Fruit fly (Drosophila melanogaster) whole organism, embryonic: Measurements from ENCODE around the gene dmrt11E.
A peak's percentile ranks its signal among the peaks of the same experiment; 100 is the strongest.

Experiments
- Atf6 ChIP-seq: fragments of 200-800 bp; sonication (Bioruptor generic); IDR thresholded peaks from 2 replicates; pipeline ENCODE4 v1.3.6; 2022; ENCODE audit warnings: missing biosample characterization, missing genetic modification characterization
- B-H2 ChIP-seq: fragments of 200-800 bp; sonication (Bioruptor generic); optimal IDR thresholded peaks from 2 replicates; lab custom pipeline; 2018; ENCODE audit warnings: missing biosample characterization, mild to moderate bottlenecking, missing genetic modification characterization
- CG1024 ChIP-seq: fragments of 200-800 bp; sonication (Bioruptor generic); IDR thresholded peaks from 2 replicates; pipeline ENCODE4 v1.3.6; 2022; ENCODE audit warnings: missing biosample characterization, missing genetic modification characterization
- CG10543 ChIP-seq: fragments of 200-800 bp; sonication (Bioruptor generic); optimal IDR thresholded peaks from 3 replicates; lab custom pipeline; 2017; ENCODE audit warnings: missing biosample characterization, mild to moderate bottlenecking, missing genetic modification characterization, moderate library complexity
- CG11456 ChIP-seq: fragments of 200-800 bp; sonication (Bioruptor generic); IDR thresholded peaks from 3 replicates; pipeline ENCODE4 v1.3.6; 2022; ENCODE audit warnings: missing biosample characterization, missing genetic modification characterization
- CG11696 ChIP-seq: fragments of 200-800 bp; sonication (Bioruptor generic); IDR thresholded peaks from 2 replicates; pipeline ENCODE4 v1.3.6; 2022; ENCODE audit warnings: missing biosample characterization, missing genetic modification characterization
- CG11723 ChIP-seq: fragments of 200-800 bp; sonication (Bioruptor generic); optimal IDR thresholded peaks from 2 replicates; lab custom pipeline; 2017; ENCODE audit warnings: missing biosample characterization, mild to moderate bottlenecking, missing genetic modification characterization
- CG12219 ChIP-seq: fragments of 200-800 bp; sonication (Bioruptor generic); optimal IDR thresholded peaks from 3 replicates; lab custom pipeline; 2018; ENCODE audit warnings: missing biosample characterization, mild to moderate bottlenecking, missing genetic modification characterization
- CG12659 ChIP-seq: fragments of 200-800 bp; sonication (Bioruptor generic); optimal IDR thresholded peaks from 3 replicates; lab custom pipeline; 2017; ENCODE audit warnings: mild to moderate bottlenecking, missing biosample characterization, missing genetic modification reagents, missing genetic modification characterization
- CG12769 ChIP-seq: fragments of 200-800 bp; sonication (Bioruptor generic); optimal IDR thresholded peaks from 2 replicates; lab custom pipeline; 2019; ENCODE audit warnings: missing biosample characterization, mild to moderate bottlenecking, missing genetic modification characterization, moderate library complexity
- CG13624 ChIP-seq: fragments of 200-800 bp; sonication (Bioruptor generic); optimal IDR thresholded peaks from 2 replicates; lab custom pipeline; 2016; ENCODE audit warnings: missing biosample characterization, missing genetic modification characterization
- CG13894 ChIP-seq: fragments of 200-800 bp; sonication (Bioruptor generic); optimal IDR thresholded peaks from 3 replicates; lab custom pipeline; 2018; ENCODE audit warnings: missing biosample characterization, mild to moderate bottlenecking, missing genetic modification characterization, moderate library complexity
- CG14667 ChIP-seq: fragments of 200-800 bp; sonication (Bioruptor generic); IDR thresholded peaks from 2 replicates; pipeline ENCODE4 v1.3.6; 2022; ENCODE audit warnings: missing biosample characterization, missing genetic modification characterization
- CG14710 ChIP-seq: fragments of 200-800 bp; sonication (Bioruptor generic); optimal IDR thresholded peaks from 3 replicates; lab custom pipeline; 2019; ENCODE audit warnings: missing biosample characterization, mild to moderate bottlenecking, missing genetic modification characterization, moderate library complexity
- CG15696 ChIP-seq: fragments of 200-800 bp; sonication (Bioruptor generic); optimal IDR thresholded peaks from 2 replicates; lab custom pipeline; 2019; ENCODE audit warnings: missing biosample characterization, mild to moderate bottlenecking, missing genetic modification characterization, moderate library complexity
- CG17612 ChIP-seq: fragments of 200-800 bp; sonication (Bioruptor generic); IDR thresholded peaks from 2 replicates; pipeline ENCODE4 v1.3.6; 2022; ENCODE audit warnings: missing biosample characterization, missing genetic modification characterization
- CG1792 ChIP-seq: fragments of 200-800 bp; sonication (Bioruptor generic); optimal IDR thresholded peaks from 2 replicates; lab custom pipeline; 2016; ENCODE audit warnings: missing biosample characterization, missing genetic modification characterization
- CG42726 ChIP-seq: fragments of 200-800 bp; sonication (Bioruptor generic); IDR thresholded peaks from 2 replicates; pipeline ENCODE4 v1.3.6; 2022; ENCODE audit warnings: missing biosample characterization, missing genetic modification characterization; ENCODE audit not compliant: partially characterized antibody
- CG4424 ChIP-seq: fragments of 200-800 bp; sonication (Bioruptor generic); optimal IDR thresholded peaks from 3 replicates; lab custom pipeline; 2016; ENCODE audit warnings: missing biosample characterization, missing genetic modification characterization
- CG6254 ChIP-seq: fragments of 200-800 bp; sonication (Bioruptor generic); optimal IDR thresholded peaks from 3 replicates; lab custom pipeline; 2017; ENCODE audit warnings: mild to moderate bottlenecking, missing biosample characterization, missing genetic modification reagents, missing genetic modification characterization
- CG9817 ChIP-seq: fragments of 200-800 bp; sonication (Bioruptor generic); optimal IDR thresholded peaks from 2 replicates; lab custom pipeline; 2018; ENCODE audit warnings: missing biosample characterization, mild to moderate bottlenecking, missing genetic modification characterization, moderate library complexity
- Doc2 ChIP-seq: fragments of 200-800 bp; sonication (Bioruptor generic); IDR thresholded peaks from 2 replicates; pipeline ENCODE4 v1.3.6; 2022; ENCODE audit warnings: missing biosample characterization, missing genetic modification characterization
- Elba2 ChIP-seq: fragments of 200-800 bp; sonication (Bioruptor generic); optimal IDR thresholded peaks from 3 replicates; lab custom pipeline; 2016; ENCODE audit warnings: missing biosample characterization, missing genetic modification characterization
- Fer2 ChIP-seq: fragments of 200-800 bp; sonication (Bioruptor generic); optimal IDR thresholded peaks from 2 replicates; lab custom pipeline; 2018; ENCODE audit warnings: missing biosample characterization, mild to moderate bottlenecking, missing genetic modification characterization, moderate library complexity
- HLH54F ChIP-seq: fragments of 200-800 bp; sonication (Bioruptor generic); optimal IDR thresholded peaks from 3 replicates; lab custom pipeline; 2016; ENCODE audit warnings: missing biosample characterization, missing genetic modification characterization
- Hey ChIP-seq: fragments of 200-800 bp; sonication (Bioruptor generic); optimal IDR thresholded peaks from 3 replicates; lab custom pipeline; 2018; ENCODE audit warnings: missing biosample characterization, mild to moderate bottlenecking, missing genetic modification characterization
- NC2α ChIP-seq: fragments of 200-800 bp; sonication (Bioruptor generic); optimal IDR thresholded peaks from 2 replicates; lab custom pipeline; 2016; ENCODE audit warnings: missing biosample characterization, missing genetic modification characterization
- Oaz ChIP-seq: fragments of 200-800 bp; sonication (Bioruptor generic); IDR thresholded peaks from 2 replicates; pipeline ENCODE4 v1.3.6; 2022; ENCODE audit warnings: missing biosample characterization, missing genetic modification characterization
- Scr ChIP-seq: fragments of 200-800 bp; sonication (Bioruptor generic); IDR thresholded peaks from 2 replicates; pipeline ENCODE4 v1.3.6; 2022; ENCODE audit warnings: missing biosample characterization, missing genetic modification characterization; ENCODE audit not compliant: partially characterized antibody
- Stat92E ChIP-seq, 3 experiments: fragments of >200 bp in 2 of 3; fragments of 200-800 bp in 1 of 3; sonication (Bioruptor generic) in 1 of 3; optimal IDR thresholded peaks; 2 replicates each; lab custom pipeline; 2017 to 2019; ENCODE audit warnings: missing biosample characterization in 3 of 3, missing genetic modification characterization in 3 of 3, mild to moderate bottlenecking in 1 of 3, moderate library complexity in 1 of 3
- br ChIP-seq: fragments of >200 bp; optimal IDR thresholded peaks from 2 replicates; lab custom pipeline; 2017
- croc ChIP-seq: fragments of 200-800 bp; sonication (Bioruptor generic); conservative IDR thresholded peaks from 3 replicates; pipeline ENCODE4 v1.3.6; 2022; ENCODE audit warnings: missing biosample characterization, missing genetic modification characterization
- disco-r ChIP-seq: fragments of 200-800 bp; sonication (Bioruptor generic); optimal IDR thresholded peaks from 2 replicates; lab custom pipeline; 2016; ENCODE audit warnings: missing biosample characterization, missing genetic modification characterization
- emc ChIP-seq: fragments of 200-800 bp; sonication (Bioruptor generic); optimal IDR thresholded peaks from 2 replicates; lab custom pipeline; 2016; ENCODE audit warnings: missing biosample characterization, missing genetic modification characterization
- eyg ChIP-seq: fragments of 200-800 bp; sonication (Bioruptor generic); optimal IDR thresholded peaks from 3 replicates; lab custom pipeline; 2016; ENCODE audit warnings: missing biosample characterization, missing genetic modification characterization
- gfzf ChIP-seq: fragments of 200-800 bp; sonication (Bioruptor generic); optimal IDR thresholded peaks from 2 replicates; lab custom pipeline; 2016; ENCODE audit warnings: missing biosample characterization, mild to moderate bottlenecking, missing genetic modification characterization, moderate library complexity
- inv ChIP-seq: fragments of 200-800 bp; sonication (Bioruptor generic); IDR thresholded peaks from 2 replicates; pipeline ENCODE4 v1.3.6; 2022; ENCODE audit warnings: missing biosample characterization, missing genetic modification characterization; ENCODE audit not compliant: partially characterized antibody
- lilli ChIP-seq: fragments of 200-800 bp; sonication (Bioruptor generic); optimal IDR thresholded peaks from 3 replicates; lab custom pipeline; 2016; ENCODE audit warnings: missing biosample characterization, missing genetic modification characterization
- nerfin-1 ChIP-seq: fragments of 200-800 bp; sonication (Bioruptor generic); optimal IDR thresholded peaks from 3 replicates; lab custom pipeline; 2019; ENCODE audit warnings: missing biosample characterization, mild to moderate bottlenecking, missing genetic modification characterization, moderate library complexity
- odd ChIP-seq: fragments of 200-800 bp; sonication (Bioruptor generic); optimal IDR thresholded peaks from 2 replicates; lab custom pipeline; 2017; ENCODE audit warnings: missing biosample characterization, mild to moderate bottlenecking, missing genetic modification characterization
- otp ChIP-seq: fragments of 200-800 bp; sonication (Bioruptor generic); IDR thresholded peaks from 3 replicates; pipeline ENCODE4, ENCODE4 v1.3.6; 2022; ENCODE audit warnings: missing biosample characterization, missing genetic modification characterization
- p53 ChIP-seq: fragments of 200-800 bp; sonication (Bioruptor generic); optimal IDR thresholded peaks from 2 replicates; lab custom pipeline; 2016; ENCODE audit warnings: missing biosample characterization, missing genetic modification characterization
- pb ChIP-seq: fragments of 200-800 bp; sonication (Bioruptor generic); optimal IDR thresholded peaks from 3 replicates; lab custom pipeline; 2016; ENCODE audit warnings: missing biosample characterization, missing genetic modification characterization
- pho ChIP-seq: fragments of 200-800 bp; sonication (Bioruptor generic); optimal IDR thresholded peaks from 2 replicates; lab custom pipeline; 2016; ENCODE audit warnings: missing biosample characterization, missing genetic modification characterization
- prd ChIP-seq, 3 experiments: fragments of >200 bp in 2 of 3; fragments of 200-800 bp in 1 of 3; sonication (Bioruptor generic) in 1 of 3; optimal IDR thresholded peaks in 2 of 3; IDR thresholded peaks in 1 of 3; 2 replicates in 2 of 3; 3 replicates in 1 of 3; pipeline versions ENCODE4 v1.3.6 to Lab custom; 2017 to 2022; ENCODE audit warnings: missing biosample characterization in 1 of 3, missing genetic modification characterization in 1 of 3
- slbo ChIP-seq: fragments of 200-800 bp; sonication (Bioruptor generic); IDR thresholded peaks from 2 replicates; pipeline ENCODE4 v1.3.6; 2022; ENCODE audit warnings: missing biosample characterization, missing genetic modification characterization
- ssp ChIP-seq: fragments of 200-800 bp; sonication (Bioruptor generic); IDR thresholded peaks from 2 replicates; pipeline ENCODE4 v1.3.6; 2022; ENCODE audit warnings: missing biosample characterization, missing genetic modification characterization
- tio ChIP-seq: fragments of 200-800 bp; sonication (Bioruptor generic); optimal IDR thresholded peaks from 2 replicates; lab custom pipeline; 2017; ENCODE audit warnings: missing biosample characterization, missing genetic modification characterization, inconsistent platforms
- usp ChIP-seq: fragments of >200 bp; optimal IDR thresholded peaks from 2 replicates; lab custom pipeline; 2017; ENCODE audit warnings: missing biosample characterization, missing genetic modification characterization
- vvl ChIP-seq: fragments of 200-800 bp; sonication (Bioruptor generic); IDR thresholded peaks from 2 replicates; pipeline ENCODE4 v1.3.6; 2022; ENCODE audit warnings: missing biosample characterization, missing genetic modification characterization
- zfh1 ChIP-seq: fragments of 200-800 bp; sonication (Bioruptor generic); IDR thresholded peaks from 3 replicates; pipeline ENCODE4 v1.3.6; 2022; ENCODE audit warnings: missing biosample characterization, missing genetic modification characterization

The dmrt11E gene

DNA sequence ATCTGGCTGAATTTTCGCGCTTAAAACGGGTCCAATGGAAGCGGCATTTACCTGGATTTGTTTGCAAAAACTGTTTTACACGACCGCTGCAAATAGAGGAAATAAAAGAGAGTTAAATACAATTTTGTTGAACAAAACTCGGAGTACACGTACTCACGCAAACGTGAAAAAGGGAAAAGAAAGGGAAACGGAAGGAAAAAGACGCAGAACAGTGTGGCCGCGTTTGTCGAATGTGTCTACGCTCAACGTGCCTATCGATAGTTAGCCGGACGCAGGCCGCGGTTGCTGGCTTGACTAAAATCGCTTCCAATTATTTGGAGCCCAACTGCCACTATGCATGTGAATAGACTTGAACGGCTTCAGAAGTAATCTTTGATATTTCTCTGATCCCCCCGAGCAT is 30.5 kb upstream of the dmrt11E start, which contains the start of gene RpS15Aa (continued):
- TF ChIP-seq usp (GFP tag; lab: Kevin White, UChicago), result no peak
- peak; percentile 70 for TF ChIP-seq CG13624
- peak; percentile 60 for TF ChIP-seq CG17612 (GFP tag; lab: Robert Waterston, UW)
- TF ChIP-seq disco-r (GFP tag; lab: Kevin White, UChicago), result peak; percentile 60
- peak; percentile 45 for TF ChIP-seq CG1792 (GFP tag; lab: Kevin White, UChicago)
- peak; percentile 76 for TF ChIP-seq CG1024 (GFP tag; lab: Robert Waterston, UW)
- peak; percentile 81 for TF ChIP-seq CG9817 (tag; lab: Kevin White, UChicago)
- peak; percentile 77 for TF ChIP-seq CG12659
- peak; percentile 29 for TF ChIP-seq Scr (GFP tag; lab: Robert Waterston, UW)
- peak; percentile 54 for TF ChIP-seq CG12769
- peak; percentile 81 for TF ChIP-seq gfzf (GFP tag; lab: Kevin White, UChicago)
- peak; percentile 35 for TF ChIP-seq nerfin-1 (tag; lab: Kevin White, UChicago)
- TF ChIP-seq CG14667 (GFP tag; lab: Robert Waterston, UW), result peak; percentile 70
- peak; percentile 92 for TF ChIP-seq CG11456 (GFP tag; lab: Robert Waterston, UW)
- peak; percentile 77 for TF ChIP-seq CG42726 (GFP tag; lab: Robert Waterston, UW)
- TF ChIP-seq tio (GFP tag; lab: Kevin White, UChicago), result peak; percentile 42
- peak; percentile 63 for TF ChIP-seq Fer2 (tag; lab: Kevin White, UChicago)
- TF ChIP-seq inv, result peak; percentile 48; the same call in 1 of the 2 replicates
- peak; percentile 55 for TF ChIP-seq CG13894 (tag; lab: Kevin White, UChicago)
- TF ChIP-seq eyg (GFP tag; lab: Kevin White, UChicago), result peak; percentile 76
- TF ChIP-seq NC2α (GFP tag; lab: Kevin White, UChicago), result peak; percentile 45
- peak; percentile 89 for TF ChIP-seq CG10543 (GFP tag; lab: Kevin White, UChicago)
- TF ChIP-seq Hey (tag; lab: Kevin White, UChicago), result peak; percentile 69
- peak; percentile 71 for TF ChIP-seq odd (GFP tag; lab: Kevin White, UChicago)
- TF ChIP-seq CG4424, result peak; percentile 73
- TF ChIP-seq Stat92E (GFP tag; optimal IDR thresholded peaks at IDR 0.05; lab: Kevin White, UChicago), result no peak
- peak; percentile 69 for TF ChIP-seq Atf6
- peak; percentile 47 for TF ChIP-seq CG6254 (GFP tag; lab: Kevin White, UChicago)
- TF ChIP-seq Elba2 (GFP tag; lab: Kevin White, UChicago), result no peak
- peak; percentile 84 for TF ChIP-seq B-H2 (GFP tag; lab: Kevin White, UChicago)
- peak; percentile 70 for TF ChIP-seq ssp (GFP tag; lab: Robert Waterston, UW)
- TF ChIP-seq CG12219 (GFP tag; lab: Kevin White, UChicago), result peak; percentile 66
- TF ChIP-seq pho, result peak; percentile 78
- TF ChIP-seq vvl (GFP tag; lab: Robert Waterston, UW), result peak; percentile 91
- TF ChIP-seq Oaz, result peak; percentile 54
- no peak for TF ChIP-seq CG15696 (tag; lab: Kevin White, UChicago)
- peak; percentile 67 for TF ChIP-seq HLH54F
- no peak for TF ChIP-seq br (lab: Kevin White, UChicago)
- TF ChIP-seq CG11696 (GFP tag; lab: Robert Waterston, UW), result no peak
- TF ChIP-seq CG11723 (GFP tag; lab: Kevin White, UChicago), result peak; percentile 61
- TF ChIP-seq prd (optimal IDR thresholded peaks at IDR 0.05; lab: Kevin White, UChicago), result no peak
- peak; percentile 67 for TF ChIP-seq prd (GFP tag; IDR thresholded peaks at IDR 0.05; lab: Robert Waterston, UW)
- TF ChIP-seq zfh1 (GFP tag; lab: Robert Waterston, UW), result peak; percentile 88
- TF ChIP-seq Doc2, result no peak
- TF ChIP-seq emc (GFP tag; lab: Kevin White, UChicago), result peak; percentile 40
- TF ChIP-seq lilli (GFP tag; lab: Kevin White, UChicago), result peak; percentile 35
- TF ChIP-seq otp (GFP tag; lab: Robert Waterston, UW), result peak; percentile 86
- peak; percentile 88 for TF ChIP-seq p53 (GFP tag; lab: Kevin White, UChicago)
- peak; percentile 37 for TF ChIP-seq CG14710 (tag; lab: Kevin White, UChicago)
- TF ChIP-seq pb (GFP tag; lab: Kevin White, UChicago), result peak; percentile 77
- TF ChIP-seq slbo (GFP tag; lab: Robert Waterston, UW), result peak; percentile 83
- TF ChIP-seq croc (GFP tag; lab: Robert Waterston, UW), result peak; percentile 41; the same call in 2 of the 3 replicates
